Worm (Caenorhabditis elegans) whole organism, late embryonic: ENCODE measurements around the gene ghi-1.

ENCODE experiments used
- C08G9.2 ChIP-seq: sonication (generic microtip); optimal IDR thresholded peaks from 2 replicates; lab custom pipeline; 2016; ENCODE audit warnings: mild to moderate bottlenecking, missing genetic modification characterization, moderate library complexity, missing compliant biosample characterization
- Y22D7AL.16 ChIP-seq: sonication (generic microtip); optimal IDR thresholded peaks from 2 replicates; lab custom pipeline; 2016; ENCODE audit warnings: missing genetic modification characterization, missing compliant biosample characterization
- ceh-18 ChIP-seq: sonication (generic microtip); optimal IDR thresholded peaks from 2 replicates; lab custom pipeline; 2016; ENCODE audit warnings: missing genetic modification characterization, missing compliant biosample characterization
- ceh-19 ChIP-seq: fragments of 200-800 bp; sonication (Bioruptor generic); optimal IDR thresholded peaks from 2 replicates; lab custom pipeline; 2018; ENCODE audit warnings: mild to moderate bottlenecking, missing genetic modification characterization, missing compliant biosample characterization
- ceh-2 ChIP-seq: sonication (generic microtip); optimal IDR thresholded peaks from 2 replicates; lab custom pipeline; 2016; ENCODE audit warnings: missing genotype, missing genetic modification characterization, missing compliant biosample characterization
- ceh-24 ChIP-seq: sonication (generic microtip); optimal IDR thresholded peaks from 2 replicates; lab custom pipeline; 2016; ENCODE audit warnings: mild to moderate bottlenecking, missing genetic modification characterization, missing compliant biosample characterization
- ceh-31 ChIP-seq: sonication (generic microtip); optimal IDR thresholded peaks from 2 replicates; lab custom pipeline; 2016; ENCODE audit warnings: missing genetic modification characterization, missing compliant biosample characterization
- ceh-34 ChIP-seq: sonication (generic microtip); optimal IDR thresholded peaks from 2 replicates; lab custom pipeline; 2016; ENCODE audit warnings: mild to moderate bottlenecking, missing genetic modification characterization, missing compliant biosample characterization
- ceh-45 ChIP-seq: fragments of 200-800 bp; sonication (Bioruptor generic); IDR thresholded peaks from 2 replicates; pipeline ENCODE4 v1.3.6; 2022; ENCODE audit warnings: missing genetic modification reagents, missing genetic modification characterization, missing compliant biosample characterization
- ceh-48 ChIP-seq: sonication (generic microtip); optimal IDR thresholded peaks from 2 replicates; lab custom pipeline; 2016; ENCODE audit warnings: missing genetic modification characterization, inconsistent platforms, missing compliant biosample characterization
- ceh-6 ChIP-seq: fragments of 200-800 bp; sonication (Bioruptor generic); optimal IDR thresholded peaks from 2 replicates; lab custom pipeline; 2018; ENCODE audit warnings: mild to moderate bottlenecking, missing genetic modification characterization, missing compliant biosample characterization
- ceh-9 ChIP-seq: sonication (generic microtip); optimal IDR thresholded peaks from 2 replicates; lab custom pipeline; 2016; ENCODE audit warnings: mild to moderate bottlenecking, missing genetic modification characterization, inconsistent platforms, missing compliant biosample characterization
- che-1 ChIP-seq: sonication (generic microtip); optimal IDR thresholded peaks from 2 replicates; lab custom pipeline; 2016; ENCODE audit warnings: mild to moderate bottlenecking, missing genetic modification characterization, missing compliant biosample characterization
- dve-1 ChIP-seq: sonication (generic microtip); optimal IDR thresholded peaks from 2 replicates; lab custom pipeline; 2017; ENCODE audit warnings: antibody characterized with exemption, mild to moderate bottlenecking, missing genetic modification characterization, missing compliant biosample characterization
- elt-2 ChIP-seq: sonication (generic microtip); optimal IDR thresholded peaks from 2 replicates; lab custom pipeline; 2016; ENCODE audit warnings: missing genetic modification reagents, missing genetic modification characterization, missing compliant biosample characterization
- eyg-1 ChIP-seq: sonication (generic microtip); optimal IDR thresholded peaks from 2 replicates; lab custom pipeline; 2016; ENCODE audit warnings: missing genotype, missing genetic modification characterization, missing compliant biosample characterization
- fax-1 ChIP-seq: sonication (generic microtip); optimal IDR thresholded peaks from 2 replicates; lab custom pipeline; 2016; ENCODE audit warnings: missing genotype, missing genetic modification characterization, missing compliant biosample characterization
- gmeb-2 ChIP-seq: sonication (generic microtip); optimal IDR thresholded peaks from 2 replicates; lab custom pipeline; 2016; ENCODE audit warnings: missing genetic modification characterization, inconsistent platforms, missing compliant biosample characterization
- hlh-13 ChIP-seq: fragments of 200-800 bp; sonication (Bioruptor generic); optimal IDR thresholded peaks from 2 replicates; lab custom pipeline; 2018; ENCODE audit warnings: mild to moderate bottlenecking, missing genetic modification characterization, missing compliant biosample characterization
- hlh-15 ChIP-seq: sonication (generic microtip); optimal IDR thresholded peaks from 2 replicates; lab custom pipeline; 2016; ENCODE audit warnings: missing genetic modification characterization, missing compliant biosample characterization
- hlh-30 ChIP-seq: sonication (generic microtip); optimal IDR thresholded peaks from 2 replicates; lab custom pipeline; 2017; ENCODE audit warnings: antibody characterized with exemption, missing genetic modification characterization, missing compliant biosample characterization; ENCODE audit not compliant: insufficient read depth
- hlh-6 ChIP-seq: sonication (generic microtip); optimal IDR thresholded peaks from 2 replicates; lab custom pipeline; 2016; ENCODE audit warnings: missing genotype, missing genetic modification characterization, missing compliant biosample characterization
- hlh-8 ChIP-seq: sonication (generic microtip); optimal IDR thresholded peaks from 2 replicates; lab custom pipeline; 2016; ENCODE audit warnings: missing genotype, missing genetic modification characterization, missing compliant biosample characterization
- nfya-1 ChIP-seq: sonication (generic microtip); optimal IDR thresholded peaks from 2 replicates; lab custom pipeline; 2017; ENCODE audit warnings: missing genetic modification characterization, mild to moderate bottlenecking, missing compliant biosample characterization, antibody characterized with exemption, moderate library complexity
- nhr-11 ChIP-seq: fragments of 150-350 bp; optimal IDR thresholded peaks from 2 replicates; lab custom pipeline; 2014; ENCODE audit warnings: missing biosample characterization, missing genetic modification characterization
- nhr-232 ChIP-seq: sonication (generic microtip); optimal IDR thresholded peaks from 2 replicates; lab custom pipeline; 2016; ENCODE audit warnings: missing genetic modification characterization, missing compliant biosample characterization
- odd-2 ChIP-seq: sonication (generic microtip); optimal IDR thresholded peaks from 2 replicates; lab custom pipeline; 2017; ENCODE audit warnings: antibody characterized with exemption, mild to moderate bottlenecking, missing genetic modification characterization, missing compliant biosample characterization
- pat-9 ChIP-seq: fragments of 200-800 bp; sonication (Bioruptor generic); optimal IDR thresholded peaks from 2 replicates; lab custom pipeline; 2018; ENCODE audit warnings: mild to moderate bottlenecking, missing genetic modification characterization, moderate library complexity, missing compliant biosample characterization
- pax-1 ChIP-seq: fragments of 150-350 bp; optimal IDR thresholded peaks from 2 replicates; lab custom pipeline; 2014; ENCODE audit warnings: missing biosample characterization, missing genetic modification characterization
- pha-2 ChIP-seq: sonication (generic microtip); optimal IDR thresholded peaks from 2 replicates; lab custom pipeline; 2017; ENCODE audit warnings: mild to moderate bottlenecking, missing genetic modification characterization, missing compliant biosample characterization
- pha-4 ChIP-seq: fragments of 150-350 bp; optimal IDR thresholded peaks from 2 replicates; lab custom pipeline; 2018; ENCODE audit warnings: missing biosample characterization, missing genetic modification reagents, missing genetic modification characterization
- pqm-1 ChIP-seq: sonication (generic microtip); optimal IDR thresholded peaks from 2 replicates; lab custom pipeline; 2016; ENCODE audit warnings: missing genetic modification characterization, missing compliant biosample characterization
- ref-2 ChIP-seq: sonication (generic microtip); optimal IDR thresholded peaks from 2 replicates; lab custom pipeline; 2016; ENCODE audit warnings: missing genetic modification characterization, missing compliant biosample characterization
- sdc-2 ChIP-seq: sonication (generic microtip); optimal IDR thresholded peaks from 2 replicates; lab custom pipeline; 2016; ENCODE audit warnings: missing genotype, missing genetic modification characterization, missing compliant biosample characterization
- syd-9 ChIP-seq: sonication (generic microtip); optimal IDR thresholded peaks from 2 replicates; lab custom pipeline; 2016; ENCODE audit warnings: mild to moderate bottlenecking, missing genetic modification characterization, moderate library complexity, missing compliant biosample characterization
- tbx-2 ChIP-seq: sonication (generic microtip); optimal IDR thresholded peaks from 2 replicates; lab custom pipeline; 2016; ENCODE audit warnings: missing genetic modification characterization, missing compliant biosample characterization
- tbx-7 ChIP-seq: sonication (generic microtip); optimal IDR thresholded peaks from 2 replicates; lab custom pipeline; 2016; ENCODE audit warnings: missing genotype, missing genetic modification characterization, missing compliant biosample characterization
- ttx-3 ChIP-seq: sonication (generic microtip); optimal IDR thresholded peaks from 2 replicates; lab custom pipeline; 2016; ENCODE audit warnings: missing genetic modification reagents, missing genetic modification characterization, missing compliant biosample characterization
- unc-3 ChIP-seq, 2 experiments: fragments of 200-800 bp in 1 of 2; sonication (Bioruptor generic) in 1 of 2; sonication (generic microtip) in 1 of 2; conservative IDR thresholded peaks in 1 of 2; optimal IDR thresholded peaks in 1 of 2; 2 replicates each; pipeline versions ENCODE4 v1.3.6 to Lab custom; 2016 to 2022; ENCODE audit warnings: missing compliant biosample characterization in 2 of 2, missing genetic modification characterization in 2 of 2, missing genetic modification reagents in 1 of 2
- unc-42 ChIP-seq: sonication (generic microtip); optimal IDR thresholded peaks from 2 replicates; lab custom pipeline; 2016; ENCODE audit warnings: missing genotype, missing genetic modification characterization, missing compliant biosample characterization
- unc-55 ChIP-seq: sonication (generic microtip); optimal IDR thresholded peaks from 2 replicates; lab custom pipeline; 2017; ENCODE audit warnings: missing biosample characterization, missing genetic modification reagents, missing genetic modification characterization
- ztf-16 ChIP-seq: sonication (generic microtip); optimal IDR thresholded peaks from 2 replicates; lab custom pipeline; 2017; ENCODE audit warnings: missing genetic modification characterization, missing compliant biosample characterization

ghi-1 gene

ce11 chrII:11629957-11630356 is 16.6 kb upstream of the ghi-1 start:
- no peak for TF ChIP-seq ceh-48 (tag; lab: Kevin White, UChicago)
- TF ChIP-seq ceh-45: no peak
- no peak for TF ChIP-seq hlh-13 (GFP tag; lab: Kevin White, UChicago)
- no peak for TF ChIP-seq nhr-232 (tag; lab: Kevin White, UChicago)
- no peak for TF ChIP-seq unc-55 (GFP tag; lab: Kevin White, UChicago)
- no peak for TF ChIP-seq unc-42 (tag; lab: Kevin White, UChicago)
- no peak for TF ChIP-seq elt-2 (tag; lab: Kevin White, UChicago)
- no peak for TF ChIP-seq pha-2 (tag; lab: Kevin White, UChicago)

- TF ChIP-seq sdc-2 (tag; lab: Kevin White, UChicago) (peak; percentile 19), tbx-2 (tag; lab: Kevin White, UChicago) (peak; percentile 58), unc-42 (tag; lab: Kevin White, UChicago) (no peak), ztf-16 (tag; lab: Kevin White, UChicago) (no peak), elt-2 (tag; lab: Kevin White, UChicago) (peak; percentile 3), ref-2 (tag; lab: Kevin White, UChicago) (peak; percentile 19), syd-9 (tag; lab: Kevin White, UChicago) (peak; percentile 26), C08G9.2 (tag; lab: Kevin White, UChicago) (no peak), nfya-1 (peak; percentile 17), hlh-6 (tag; lab: Kevin White, UChicago) (peak; percentile 27), ceh-31 (tag; lab: Kevin White, UChicago) (peak; percentile 27)
These were observed 13.9 kb upstream of the ghi-1 start for ce11 chrII:11632689-11633088.

- TF ChIP-seq pat-9 (tag; lab: Kevin White, UChicago) (no peak), nfya-1 (no peak), unc-3 (GFP tag; conservative IDR thresholded peaks at IDR 0.05; lab: Robert Waterston, UW) (no peak), unc-3 (tag; optimal IDR thresholded peaks at IDR 0.05; lab: Kevin White, UChicago) (no peak), Y22D7AL.16 (no peak), ceh-34 (tag; lab: Kevin White, UChicago) (no peak), hlh-15 (tag; lab: Kevin White, UChicago) (no peak), ceh-2 (tag; lab: Kevin White, UChicago) (no peak), che-1 (no peak), nhr-232 (tag; lab: Kevin White, UChicago) (no peak)
These were observed 13.0 kb upstream of the ghi-1 start, which contains the start of gene din-1 for ce11 chrII:11633509-11633908. TSS of gene din-1 (minus strand) at chrII:11633609.

- peak; percentile 48 for TF ChIP-seq hlh-8 (tag; lab: Kevin White, UChicago)
- no peak for TF ChIP-seq gmeb-2 (tag; lab: Kevin White, UChicago)
- TF ChIP-seq pqm-1 (tag; lab: Kevin White, UChicago): no peak
- peak; percentile 95 for TF ChIP-seq hlh-30 (tag; lab: Kevin White, UChicago)
- TF ChIP-seq C08G9.2 (tag; lab: Kevin White, UChicago): peak; percentile 40
- TF ChIP-seq dve-1 (tag; lab: Kevin White, UChicago): peak; percentile 66
- no peak for TF ChIP-seq hlh-15 (tag; lab: Kevin White, UChicago)
- TF ChIP-seq tbx-2 (tag; lab: Kevin White, UChicago): peak; percentile 90
- TF ChIP-seq ref-2 (tag; lab: Kevin White, UChicago): peak; percentile 93
- TF ChIP-seq unc-3 (GFP tag; conservative IDR thresholded peaks at IDR 0.05; lab: Robert Waterston, UW): no peak
- TF ChIP-seq unc-3 (tag; optimal IDR thresholded peaks at IDR 0.05; lab: Kevin White, UChicago): no peak
- TF ChIP-seq ztf-16 (tag; lab: Kevin White, UChicago): peak; percentile 65
- no peak for TF ChIP-seq pax-1 (tag; lab: Kevin White, UChicago)
- TF ChIP-seq fax-1: no peak
- TF ChIP-seq ceh-24 (tag; lab: Kevin White, UChicago): no peak
- no peak for TF ChIP-seq pha-4 (tag; lab: Kevin White, UChicago)
- peak; percentile 93 for TF ChIP-seq ceh-31 (tag; lab: Kevin White, UChicago)
- no peak for TF ChIP-seq hlh-13 (GFP tag; lab: Kevin White, UChicago)
- peak; percentile 42 for TF ChIP-seq ceh-6 (GFP tag; lab: Kevin White, UChicago)
- peak; percentile 64 for TF ChIP-seq ceh-19 (GFP tag; lab: Kevin White, UChicago)
- TF ChIP-seq ttx-3 (tag; lab: Kevin White, UChicago): no peak
- no peak for TF ChIP-seq odd-2 (tag; lab: Kevin White, UChicago)
- TF ChIP-seq ceh-18 (tag; lab: Kevin White, UChicago): peak; percentile 89
- peak; percentile 24 for TF ChIP-seq tbx-7 (tag; lab: Kevin White, UChicago)
- TF ChIP-seq nhr-232 (tag; lab: Kevin White, UChicago): no peak
- peak; percentile 28 for TF ChIP-seq pha-2 (tag; lab: Kevin White, UChicago)
- TF ChIP-seq pat-9 (tag; lab: Kevin White, UChicago): peak; percentile 19
- TF ChIP-seq eyg-1: peak; percentile 6
- peak; percentile 46 for TF ChIP-seq hlh-6 (tag; lab: Kevin White, UChicago)
- TF ChIP-seq nhr-11 (tag; lab: Kevin White, UChicago): no peak
- TF ChIP-seq ceh-9 (tag; lab: Kevin White, UChicago): no peak
These were observed 12.4 kb upstream of the ghi-1 start for ce11 chrII:11634057-11634676.
